Fruit fly (Drosophila melanogaster): ENCODE data around the gene CG18749.

The CG18749 gene

dm6 chr3R:8243720-8244119, at the start of gene CG18749, which contains the start of the genes CG9636 and CG33722:
Gene CG18749, plus strand, starts transcription at chr3R:8244055.
Gene CG9636, minus strand, starts transcription at chr3R:8243792.
Gene CG33722, plus strand, starts transcription at chr3R:8244055.
- TF ChIP-seq CG8301 (tag; optimal IDR thresholded peaks at IDR 0.05) (peak; percentile 52), CG12605 (GFP tag; IDR thresholded peaks at IDR 0.05) (no peak), EcR (GFP tag; optimal IDR thresholded peaks at IDR 0.05) (peak; percentile 4), CG4496 (GFP tag; IDR thresholded peaks at IDR 0.05) (peak; percentile 36; the same call in 1 of the 3 replicates), rn (GFP tag; IDR thresholded peaks at IDR 0.05) (no peak), Snoo (tag; optimal IDR thresholded peaks at IDR 0.05) (peak; percentile 45), Pif1B (GFP tag; optimal IDR thresholded peaks at IDR 0.05) (peak; percentile 69), D1 (tag; optimal IDR thresholded peaks at IDR 0.05) (peak; percentile 26), CG17806 (tag; optimal IDR thresholded peaks at IDR 0.05) (peak; percentile 41), CG32121 (GFP tag; IDR thresholded peaks at IDR 0.05) (no peak; the same call in 1 of the 2 replicates), CG15710 (tag; optimal IDR thresholded peaks at IDR 0.05) (peak; percentile 58), Ets98B (GFP tag; IDR thresholded peaks at IDR 0.05) (peak; percentile 52; the same call in 1 of the 2 replicates), CG8159 (tag; optimal IDR thresholded peaks at IDR 0.05) (peak; percentile 40), CG13204 (GFP tag; optimal IDR thresholded peaks at IDR 0.05) (no peak)

- TF ChIP-seq CG17806 (tag; optimal IDR thresholded peaks at IDR 0.05) (no peak), Snoo (tag; optimal IDR thresholded peaks at IDR 0.05) (no peak), CG32121 (GFP tag; IDR thresholded peaks at IDR 0.05) (no peak), CG8159 (tag; optimal IDR thresholded peaks at IDR 0.05) (no peak), gl (tag; optimal IDR thresholded peaks at IDR 0.05) (no peak), Ets98B (GFP tag; IDR thresholded peaks at IDR 0.05) (no peak)
Observed at dm6 chr3R:8195049-8195448, 48.8 kb upstream of the CG18749 start.

dm6 chr3R:8197137-8197536, 46.7 kb upstream of the CG18749 start:
- TF ChIP-seq CG13204 (GFP tag; optimal IDR thresholded peaks at IDR 0.05) (no peak), CG8159 (tag; optimal IDR thresholded peaks at IDR 0.05) (peak; percentile 50), fd96Ca (GFP tag; IDR thresholded peaks at IDR 0.05) (peak; percentile 37; the same call in 1 of the 3 replicates), Ets98B (GFP tag; IDR thresholded peaks at IDR 0.05) (no peak), CG14655 (GFP tag; optimal IDR thresholded peaks at IDR 0.05) (peak; percentile 32), CG9948 (tag; optimal IDR thresholded peaks at IDR 0.05) (peak; percentile 30), CG12605 (GFP tag; IDR thresholded peaks at IDR 0.05) (no peak), CG17806 (tag; optimal IDR thresholded peaks at IDR 0.05) (peak; percentile 48), EcR (GFP tag; optimal IDR thresholded peaks at IDR 0.05) (no peak), CG15710 (tag; optimal IDR thresholded peaks at IDR 0.05) (peak; percentile 50), Pif1A (GFP tag; optimal IDR thresholded peaks at IDR 0.05) (peak; percentile 13), CG32121 (GFP tag; IDR thresholded peaks at IDR 0.05) (no peak), CG34367 (tag; optimal IDR thresholded peaks at IDR 0.05) (peak; percentile 38), CG8301 (tag; optimal IDR thresholded peaks at IDR 0.05) (peak; percentile 25)

- TF ChIP-seq CG15710 (tag; optimal IDR thresholded peaks at IDR 0.05), result no peak
- no peak for TF ChIP-seq CG32121 (GFP tag; IDR thresholded peaks at IDR 0.05)
Observed at dm6 chr3R:8198320-8198719, 45.5 kb upstream of the CG18749 start.

- TF ChIP-seq CG14655 (GFP tag; optimal IDR thresholded peaks at IDR 0.05), result no peak
- no peak for TF ChIP-seq CG17806 (tag; optimal IDR thresholded peaks at IDR 0.05)
- TF ChIP-seq Pif1B (GFP tag; optimal IDR thresholded peaks at IDR 0.05), result no peak
- no peak for TF ChIP-seq CG4496 (GFP tag; IDR thresholded peaks at IDR 0.05)
- no peak for TF ChIP-seq Ets98B (GFP tag; IDR thresholded peaks at IDR 0.05)
Observed at dm6 chr3R:8203367-8203766, 40.5 kb upstream of the CG18749 start.

dm6 chr3R:8204730-8205129, 39.1 kb upstream of the CG18749 start, which contains the start of gene CheA84a:
Gene CheA84a, minus strand, starts transcription at chr3R:8204830.
- no peak for TF ChIP-seq Snoo (tag; optimal IDR thresholded peaks at IDR 0.05)
- TF ChIP-seq CG13204 (GFP tag; optimal IDR thresholded peaks at IDR 0.05), result no peak
- TF ChIP-seq CG17806 (tag; optimal IDR thresholded peaks at IDR 0.05), result no peak
- TF ChIP-seq gl (tag; optimal IDR thresholded peaks at IDR 0.05), result no peak
- TF ChIP-seq Pif1B (GFP tag; optimal IDR thresholded peaks at IDR 0.05), result no peak
- TF ChIP-seq CG14655 (GFP tag; optimal IDR thresholded peaks at IDR 0.05), result no peak
- TF ChIP-seq fd96Ca (GFP tag; IDR thresholded peaks at IDR 0.05), result no peak
- TF ChIP-seq CG15710 (tag; optimal IDR thresholded peaks at IDR 0.05), result no peak

- TF ChIP-seq EcR (GFP tag; optimal IDR thresholded peaks at IDR 0.05), result no peak
- TF ChIP-seq Ets98B (GFP tag; IDR thresholded peaks at IDR 0.05), result no peak
Observed at dm6 chr3R:8205292-8205893, 38.5 kb upstream of the CG18749 start.

dm6 chr3R:8206019-8206418, 37.8 kb upstream of the CG18749 start:
- no peak for TF ChIP-seq gl (tag; optimal IDR thresholded peaks at IDR 0.05)
- TF ChIP-seq CG13204 (GFP tag; optimal IDR thresholded peaks at IDR 0.05), result no peak
- no peak for TF ChIP-seq Pif1B (GFP tag; optimal IDR thresholded peaks at IDR 0.05)
- no peak for TF ChIP-seq Ets98B (GFP tag; IDR thresholded peaks at IDR 0.05)
- no peak for TF ChIP-seq CG12605 (GFP tag; IDR thresholded peaks at IDR 0.05)
- TF ChIP-seq fd96Ca (GFP tag; IDR thresholded peaks at IDR 0.05), result no peak
- no peak for TF ChIP-seq CG10348 (GFP tag; IDR thresholded peaks at IDR 0.05)
- no peak for TF ChIP-seq CG15710 (tag; optimal IDR thresholded peaks at IDR 0.05)
- TF ChIP-seq CG4496 (GFP tag; IDR thresholded peaks at IDR 0.05), result no peak
- TF ChIP-seq CG32121 (GFP tag; IDR thresholded peaks at IDR 0.05), result no peak

Measured in whole organism, pupa.